Fruit fly (Drosophila melanogaster): ENCODE data around the gene fbp.

fbp gene

DNA sequence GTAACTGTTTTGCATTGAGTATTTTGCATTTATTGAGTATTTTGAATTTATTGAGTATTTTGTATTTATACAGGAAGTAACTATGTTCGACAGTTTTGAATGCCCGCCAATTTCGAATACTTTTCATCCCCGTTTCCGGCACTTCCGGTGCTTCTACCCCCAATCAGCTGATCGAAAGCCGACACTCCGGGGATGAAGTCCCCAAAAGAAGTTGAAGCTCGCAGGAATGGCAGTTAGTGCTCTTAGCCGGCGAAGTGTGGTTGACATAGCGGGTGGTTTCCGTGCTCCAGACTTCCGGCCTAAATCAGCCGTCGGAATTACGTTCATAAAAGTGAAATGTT is 32.1 kb upstream of the fbp start, which contains the start of gene sick (continued):
- TF ChIP-seq CG17385 (GFP tag; optimal IDR thresholded peaks at IDR 0.05), result peak; percentile 36
- TF ChIP-seq CG8281 (tag; optimal IDR thresholded peaks at IDR 0.05), result no peak
- peak; percentile 32 for TF ChIP-seq CG12219 (GFP tag; optimal IDR thresholded peaks at IDR 0.05)
- TF ChIP-seq peb (GFP tag; IDR thresholded peaks at IDR 0.05), result no peak
- peak in 1 of 2 experiments; percentile 70 for TF ChIP-seq crp (GFP tag; optimal IDR thresholded peaks at IDR 0.05)
- no peak for TF ChIP-seq CG30431 (GFP tag; optimal IDR thresholded peaks at IDR 0.05)
- no peak for TF ChIP-seq Opbp (GFP tag; IDR thresholded peaks at IDR 0.05; ENCODE audit: partially characterized antibody)
- TF ChIP-seq CG34376 (GFP tag; optimal IDR thresholded peaks at IDR 0.05), result peak; percentile 87
- TF ChIP-seq gro (GFP tag; optimal IDR thresholded peaks at IDR 0.05), result no peak
- no peak for TF ChIP-seq Dip3 (GFP tag; optimal IDR thresholded peaks at IDR 0.05)
- TF ChIP-seq CG15514 (GFP tag; optimal IDR thresholded peaks at IDR 0.05), result peak; percentile 60
- peak; percentile 4 for TF ChIP-seq CG30403 (GFP tag; optimal IDR thresholded peaks at IDR 0.05)
- no peak for TF ChIP-seq CG11504 (tag; optimal IDR thresholded peaks at IDR 0.05)
- TF ChIP-seq CG6765 (GFP tag; optimal IDR thresholded peaks at IDR 0.05), result peak; percentile 80
- no peak for TF ChIP-seq Usf (GFP tag; optimal IDR thresholded peaks at IDR 0.05)
- no peak for TF ChIP-seq CG12769 (tag; optimal IDR thresholded peaks at IDR 0.05)
- TF ChIP-seq CG18262 (tag; optimal IDR thresholded peaks at IDR 0.05), result peak; percentile 23
- TF ChIP-seq CG12071 (GFP tag; optimal IDR thresholded peaks at IDR 0.05), result peak; percentile 63
- no peak for TF ChIP-seq CG7372 (GFP tag; IDR thresholded peaks at IDR 0.05)
- peak; percentile 44 for TF ChIP-seq CG4328 (GFP tag; optimal IDR thresholded peaks at IDR 0.05)
- no peak for TF ChIP-seq aop (GFP tag; IDR thresholded peaks at IDR 0.05)
- no peak for TF ChIP-seq CG10959 (GFP tag; IDR thresholded peaks at IDR 0.05)
- no peak; the same call in 1 of the 2 replicates for TF ChIP-seq CG43689 (GFP tag; IDR thresholded peaks at IDR 0.05)
- no peak for TF ChIP-seq sc (optimal IDR thresholded peaks at IDR 0.05)
- TF ChIP-seq sc (GFP tag; optimal IDR thresholded peaks at IDR 0.05), result peak; percentile 41
- no peak for TF ChIP-seq fd102C (GFP tag; optimal IDR thresholded peaks at IDR 0.05)
- TF ChIP-seq CG7271 (tag; optimal IDR thresholded peaks at IDR 0.05), result peak; percentile 32
- TF ChIP-seq gce (GFP tag; IDR thresholded peaks at IDR 0.05), result no peak
- TF ChIP-seq CG13296 (GFP tag; optimal IDR thresholded peaks at IDR 0.05), result peak; percentile 48
- peak; percentile 13; the same call in 1 of the 2 replicates for TF ChIP-seq sob (GFP tag; IDR thresholded peaks at IDR 0.05)
- TF ChIP-seq dmrt99B (tag; optimal IDR thresholded peaks at IDR 0.05), result peak; percentile 47
- peak; percentile 70 for TF ChIP-seq lab (GFP tag; optimal IDR thresholded peaks at IDR 0.05)
- peak; percentile 58 for TF ChIP-seq CG3281 (GFP tag; optimal IDR thresholded peaks at IDR 0.05)
- peak; percentile 59 for TF ChIP-seq CG6854 (GFP tag; optimal IDR thresholded peaks at IDR 0.05)
- no peak for TF ChIP-seq kni (GFP tag; optimal IDR thresholded peaks at IDR 0.05)
- TF ChIP-seq ap (GFP tag; IDR thresholded peaks at IDR 0.05), result no peak
- peak; percentile 0 for TF ChIP-seq Deaf1 (tag; optimal IDR thresholded peaks at IDR 0.05)
- peak; percentile 27 for TF ChIP-seq mirr (GFP tag; optimal IDR thresholded peaks at IDR 0.05)
- peak; percentile 19 for TF ChIP-seq nerfin-1 (tag; optimal IDR thresholded peaks at IDR 0.05)
- TF ChIP-seq gsb (GFP tag; IDR thresholded peaks at IDR 0.05), result no peak
- TF ChIP-seq CG9727 (GFP tag; optimal IDR thresholded peaks at IDR 0.05), result peak; percentile 4
- TF ChIP-seq Hmr (GFP tag; optimal IDR thresholded peaks at IDR 0.05), result peak; percentile 31
- peak; percentile 69 for TF ChIP-seq Med (GFP tag)
- TF ChIP-seq CG17568 (GFP tag; optimal IDR thresholded peaks at IDR 0.05), result no peak
- TF ChIP-seq CG12391 (tag; optimal IDR thresholded peaks at IDR 0.05), result peak; percentile 35
- no peak for TF ChIP-seq D19B (GFP tag; optimal IDR thresholded peaks at IDR 0.05)
- no peak for TF ChIP-seq CG12155 (GFP tag; optimal IDR thresholded peaks at IDR 0.05)
- TF ChIP-seq CG14667 (GFP tag; IDR thresholded peaks at IDR 0.05), result no peak
- peak; percentile 29 for TF ChIP-seq pfk (GFP tag; optimal IDR thresholded peaks at IDR 0.05)
- TF ChIP-seq org-1 (GFP tag; optimal IDR thresholded peaks at IDR 0.05), result no peak
- no peak for TF ChIP-seq ftz-f1 (GFP tag; optimal IDR thresholded peaks at IDR 0.05)
